Fruit fly (Drosophila melanogaster) whole organism, embryonic: ENCODE data around the gene Cyp28c1.

Experiments
- Abd-B ChIP-seq: fragments of 200-800 bp; sonication (Bioruptor generic); optimal IDR thresholded peaks from 2 replicates; lab custom pipeline; 2018; ENCODE audit warnings: missing biosample characterization, mild to moderate bottlenecking, missing genetic modification characterization, moderate library complexity
- B-H2 ChIP-seq: fragments of 200-800 bp; sonication (Bioruptor generic); optimal IDR thresholded peaks from 2 replicates; lab custom pipeline; 2018; ENCODE audit warnings: missing biosample characterization, mild to moderate bottlenecking, missing genetic modification characterization
- BtbVII ChIP-seq: fragments of 200-800 bp; sonication (Bioruptor generic); optimal IDR thresholded peaks from 3 replicates; lab custom pipeline; 2017; ENCODE audit warnings: missing biosample characterization, mild to moderate bottlenecking, missing genetic modification characterization
- CG10209 ChIP-seq: fragments of 200-800 bp; sonication (Bioruptor generic); optimal IDR thresholded peaks from 3 replicates; lab custom pipeline; 2017; ENCODE audit warnings: missing biosample characterization, mild to moderate bottlenecking, missing genetic modification characterization, missing genetic modification reagents
- CG10321 ChIP-seq: fragments of 200-800 bp; sonication (Bioruptor generic); IDR thresholded peaks from 2 replicates; pipeline ENCODE4 v1.3.6; 2022; ENCODE audit warnings: missing biosample characterization, missing genetic modification characterization
- CG11456 ChIP-seq: fragments of 200-800 bp; sonication (Bioruptor generic); IDR thresholded peaks from 3 replicates; pipeline ENCODE4 v1.3.6; 2022; ENCODE audit warnings: missing biosample characterization, missing genetic modification characterization
- CG13296 ChIP-seq: fragments of 200-800 bp; sonication (Bioruptor generic); optimal IDR thresholded peaks from 3 replicates; lab custom pipeline; 2018; ENCODE audit warnings: missing biosample characterization, mild to moderate bottlenecking, missing genetic modification characterization
- CG14014 ChIP-seq: fragments of 200-800 bp; sonication (Bioruptor generic); IDR thresholded peaks from 2 replicates; pipeline ENCODE4 v1.3.6; 2022; ENCODE audit warnings: missing biosample characterization, missing genetic modification characterization
- CG15269 ChIP-seq: fragments of 200-800 bp; sonication (Bioruptor generic); optimal IDR thresholded peaks from 2 replicates; lab custom pipeline; 2018; ENCODE audit warnings: missing biosample characterization, mild to moderate bottlenecking, missing genetic modification characterization, moderate library complexity
- CG1647 ChIP-seq: fragments of 200-800 bp; sonication (Bioruptor generic); optimal IDR thresholded peaks from 3 replicates; lab custom pipeline; 2016; ENCODE audit warnings: missing biosample characterization, missing genetic modification characterization
- CG16779 ChIP-seq: fragments of 200-800 bp; sonication (Bioruptor generic); IDR thresholded peaks from 2 replicates; pipeline ENCODE4 v1.3.6; 2022; ENCODE audit warnings: missing biosample characterization, missing genetic modification characterization
- CG17361 ChIP-seq: fragments of 200-800 bp; sonication (Bioruptor generic); IDR thresholded peaks from 3 replicates; pipeline ENCODE4 v1.3.6; 2022; ENCODE audit warnings: missing biosample characterization, missing genetic modification characterization
- CG17829 ChIP-seq: fragments of 200-800 bp; optimal IDR thresholded peaks from 2 replicates; lab custom pipeline; 2019; ENCODE audit warnings: missing biosample characterization, mild to moderate bottlenecking, missing genetic modification characterization, moderate library complexity
- CG31441 ChIP-seq: fragments of 200-800 bp; sonication (Bioruptor generic); IDR thresholded peaks from 2 replicates; pipeline ENCODE4 v1.3.6; 2022; ENCODE audit warnings: missing biosample characterization, missing genetic modification characterization
- CG32532 ChIP-seq: fragments of 200-800 bp; sonication (Bioruptor generic); IDR thresholded peaks from 2 replicates; pipeline ENCODE4 v1.3.6; 2022; ENCODE audit warnings: missing biosample characterization, missing genetic modification characterization
- CG34224 ChIP-seq: fragments of 200-800 bp; sonication (Bioruptor generic); IDR thresholded peaks from 3 replicates; pipeline ENCODE4 v1.3.6; 2022; ENCODE audit warnings: missing biosample characterization, missing genetic modification characterization; ENCODE audit not compliant: partially characterized antibody
- CG3995 ChIP-seq: fragments of 200-800 bp; sonication (Bioruptor generic); optimal IDR thresholded peaks from 3 replicates; lab custom pipeline; 2016; ENCODE audit warnings: missing biosample characterization, missing genetic modification characterization
- CG4404 ChIP-seq: fragments of 200-800 bp; sonication (Bioruptor generic); IDR thresholded peaks from 2 replicates; pipeline ENCODE4 v1.3.6; 2022; ENCODE audit warnings: missing biosample characterization, missing genetic modification characterization
- CG5180 ChIP-seq: fragments of 200-800 bp; sonication (Bioruptor generic); optimal IDR thresholded peaks from 3 replicates; lab custom pipeline; 2017; ENCODE audit warnings: missing biosample characterization, missing genetic modification characterization, mild to moderate bottlenecking, moderate library complexity, missing genetic modification reagents
- CG6175 ChIP-seq: fragments of 200-800 bp; sonication (Bioruptor generic); IDR thresholded peaks from 3 replicates; pipeline ENCODE4 v1.3.6; 2022; ENCODE audit warnings: missing biosample characterization, missing genetic modification characterization
- CG6254 ChIP-seq: fragments of 200-800 bp; sonication (Bioruptor generic); optimal IDR thresholded peaks from 3 replicates; lab custom pipeline; 2017; ENCODE audit warnings: mild to moderate bottlenecking, missing biosample characterization, missing genetic modification reagents, missing genetic modification characterization
- CG6765 ChIP-seq: fragments of 200-800 bp; sonication (Bioruptor generic); optimal IDR thresholded peaks from 3 replicates; lab custom pipeline; 2017; ENCODE audit warnings: missing biosample characterization, mild to moderate bottlenecking, missing genetic modification characterization
- CG6813 ChIP-seq: fragments of 200-800 bp; sonication (Bioruptor generic); optimal IDR thresholded peaks from 2 replicates; lab custom pipeline; 2017; ENCODE audit warnings: missing biosample characterization, missing genetic modification characterization, mild to moderate bottlenecking, moderate library complexity, missing genetic modification reagents
- CG9817 ChIP-seq: fragments of 200-800 bp; sonication (Bioruptor generic); optimal IDR thresholded peaks from 2 replicates; lab custom pipeline; 2018; ENCODE audit warnings: missing biosample characterization, mild to moderate bottlenecking, missing genetic modification characterization, moderate library complexity
- Elba2 ChIP-seq: fragments of 200-800 bp; sonication (Bioruptor generic); optimal IDR thresholded peaks from 3 replicates; lab custom pipeline; 2016; ENCODE audit warnings: missing biosample characterization, missing genetic modification characterization
- HLHmδ ChIP-seq: fragments of 200-800 bp; sonication (Bioruptor generic); optimal IDR thresholded peaks from 2 replicates; lab custom pipeline; 2018; ENCODE audit warnings: missing biosample characterization, mild to moderate bottlenecking, missing genetic modification characterization, moderate library complexity
- Lhr ChIP-seq: fragments of 200-800 bp; sonication (Bioruptor generic); optimal IDR thresholded peaks from 3 replicates; lab custom pipeline; 2017; ENCODE audit warnings: mild to moderate bottlenecking, missing biosample characterization, missing genetic modification reagents, missing genetic modification characterization
- Mrtf ChIP-seq: fragments of 200-800 bp; sonication (Bioruptor generic); IDR thresholded peaks from 3 replicates; pipeline ENCODE4 v1.3.6; 2022; ENCODE audit warnings: missing biosample characterization, missing genetic modification characterization
- Oaz ChIP-seq: fragments of 200-800 bp; sonication (Bioruptor generic); IDR thresholded peaks from 2 replicates; pipeline ENCODE4 v1.3.6; 2022; ENCODE audit warnings: missing biosample characterization, missing genetic modification characterization
- bbx ChIP-seq: fragments of 200-800 bp; sonication (Bioruptor generic); IDR thresholded peaks from 2 replicates; pipeline ENCODE4 v1.3.6; 2022; ENCODE audit warnings: missing biosample characterization, missing genetic modification characterization; ENCODE audit not compliant: partially characterized antibody
- croc ChIP-seq: fragments of 200-800 bp; sonication (Bioruptor generic); conservative IDR thresholded peaks from 3 replicates; pipeline ENCODE4 v1.3.6; 2022; ENCODE audit warnings: missing biosample characterization, missing genetic modification characterization
- dpn ChIP-seq, 2 experiments: fragments of 200-800 bp; sonication (Bioruptor generic); optimal IDR thresholded peaks; 3 replicates each; lab custom pipeline; 2016; ENCODE audit warnings: missing biosample characterization in 2 of 2, missing genetic modification characterization in 2 of 2
- dysf ChIP-seq: fragments of 200-800 bp; sonication (Bioruptor generic); IDR thresholded peaks from 3 replicates; pipeline ENCODE4 v1.3.6; 2022; ENCODE audit warnings: missing biosample characterization, missing genetic modification characterization
- eyg ChIP-seq: fragments of 200-800 bp; sonication (Bioruptor generic); optimal IDR thresholded peaks from 3 replicates; lab custom pipeline; 2016; ENCODE audit warnings: missing biosample characterization, missing genetic modification characterization
- gfzf ChIP-seq: fragments of 200-800 bp; sonication (Bioruptor generic); optimal IDR thresholded peaks from 2 replicates; lab custom pipeline; 2016; ENCODE audit warnings: missing biosample characterization, mild to moderate bottlenecking, missing genetic modification characterization, moderate library complexity
- hkb ChIP-seq, 2 experiments: fragments of 200-800 bp in 1 of 2; fragments of >200 bp in 1 of 2; sonication (Bioruptor generic) in 1 of 2; IDR thresholded peaks in 1 of 2; optimal IDR thresholded peaks in 1 of 2; 2 replicates each; pipeline versions ENCODE4 v1.3.6 to Lab custom; 2017 to 2022; ENCODE audit warnings: missing biosample characterization in 1 of 2, missing genetic modification characterization in 1 of 2
- jing ChIP-seq: fragments of 200-800 bp; sonication (Bioruptor generic); optimal IDR thresholded peaks from 2 replicates; lab custom pipeline; 2018; ENCODE audit warnings: missing biosample characterization, mild to moderate bottlenecking, missing genetic modification characterization
- nerfin-1 ChIP-seq: fragments of 200-800 bp; sonication (Bioruptor generic); optimal IDR thresholded peaks from 3 replicates; lab custom pipeline; 2019; ENCODE audit warnings: missing biosample characterization, mild to moderate bottlenecking, missing genetic modification characterization, moderate library complexity
- oc ChIP-seq: fragments of 200-800 bp; sonication (Bioruptor generic); optimal IDR thresholded peaks from 2 replicates; lab custom pipeline; 2018; ENCODE audit warnings: missing biosample characterization, mild to moderate bottlenecking, missing genetic modification characterization, moderate library complexity
- pan ChIP-seq, 4 experiments: fragments of >200 bp in 3 of 4; fragments of 200-800 bp in 1 of 4; sonication (Bioruptor generic) in 1 of 4; optimal IDR thresholded peaks in 3 of 4; IDR thresholded peaks in 1 of 4; 2 replicates each; pipeline versions ENCODE4 v1.3.6 to Lab custom; 2017 to 2022; ENCODE audit warnings: missing biosample characterization in 2 of 4, missing genetic modification characterization in 2 of 4, mixed read lengths in 1 of 4
- peb ChIP-seq: fragments of 200-800 bp; sonication (Bioruptor generic); IDR thresholded peaks from 2 replicates; pipeline ENCODE4 v1.3.6; 2022; ENCODE audit warnings: missing biosample characterization, missing genetic modification characterization
- pfk ChIP-seq: fragments of 200-800 bp; sonication (Bioruptor generic); optimal IDR thresholded peaks from 2 replicates; lab custom pipeline; 2018; ENCODE audit warnings: missing biosample characterization, mild to moderate bottlenecking, missing genetic modification characterization, moderate library complexity
- pita ChIP-seq: fragments of 200-800 bp; sonication (Bioruptor generic); optimal IDR thresholded peaks from 2 replicates; lab custom pipeline; 2017; ENCODE audit warnings: missing biosample characterization, mild to moderate bottlenecking, missing genetic modification characterization
- scrt ChIP-seq: fragments of 200-800 bp; sonication (Bioruptor generic); optimal IDR thresholded peaks from 2 replicates; lab custom pipeline; 2018; ENCODE audit warnings: missing biosample characterization, mild to moderate bottlenecking, missing genetic modification characterization, moderate library complexity
- tna ChIP-seq: fragments of 200-800 bp; sonication (Bioruptor generic); IDR thresholded peaks from 2 replicates; pipeline ENCODE4 v1.3.6; 2022; ENCODE audit warnings: missing biosample characterization, missing genetic modification characterization; ENCODE audit not compliant: partially characterized antibody
- trem ChIP-seq: fragments of 200-800 bp; optimal IDR thresholded peaks from 3 replicates; lab custom pipeline; 2019; ENCODE audit warnings: missing biosample characterization, mild to moderate bottlenecking, missing genetic modification characterization, moderate library complexity
- trh ChIP-seq: fragments of 200-800 bp; sonication (Bioruptor generic); optimal IDR thresholded peaks from 2 replicates; lab custom pipeline; 2016; ENCODE audit warnings: missing biosample characterization, missing genetic modification characterization
- wdn ChIP-seq: fragments of 200-800 bp; sonication (Bioruptor generic); IDR thresholded peaks from 2 replicates; pipeline ENCODE4 v1.3.6; 2022; ENCODE audit warnings: missing biosample characterization, missing genetic modification characterization

Gene Cyp28c1

dm6 chrX:11848507-11849264 lies 9.3 kb downstream of the Cyp28c1 start (continued):
- TF ChIP-seq trem (tag; lab: Kevin White, UChicago) (no peak), pfk (GFP tag; lab: Kevin White, UChicago) (no peak), CG6175 (GFP tag; lab: Robert Waterston, UW) (no peak), dysf (peak; percentile 46; the same call in 1 of the 3 replicates), pan (optimal IDR thresholded peaks at IDR 0.05; lab: Kevin White, UChicago) (no peak), pan (GFP tag; optimal IDR thresholded peaks at IDR 0.05 in 1 of 2, IDR thresholded peaks at IDR 0.05 in 1 of 2) (peak in 1 of 2 experiments; percentile 52), tna (GFP tag; lab: Robert Waterston, UW) (no peak), Mrtf (GFP tag; lab: Robert Waterston, UW) (no peak), BtbVII (GFP tag; lab: Kevin White, UChicago) (no peak), CG16779 (GFP tag; lab: Robert Waterston, UW) (no peak), CG10321 (GFP tag; lab: Robert Waterston, UW) (no peak), dpn (GFP tag; optimal IDR thresholded peaks at IDR 0.05; lab: Kevin White, UChicago) (peak in 1 of 2 experiments; percentile 27), CG5180 (GFP tag; lab: Kevin White, UChicago) (peak; percentile 2), Oaz (GFP tag; lab: Robert Waterston, UW) (peak; percentile 35; the same call in 1 of the 2 replicates), CG13296 (peak; percentile 23), hkb (optimal IDR thresholded peaks at IDR 0.05; lab: Kevin White, UChicago) (no peak), hkb (GFP tag; IDR thresholded peaks at IDR 0.05; lab: Robert Waterston, UW) (peak; percentile 70), gfzf (GFP tag; lab: Kevin White, UChicago) (no peak), CG14014 (GFP tag; lab: Robert Waterston, UW) (no peak), HLHmδ (GFP tag; lab: Kevin White, UChicago) (no peak), CG31441 (GFP tag; lab: Robert Waterston, UW) (peak; percentile 77), CG34224 (no peak), CG17361 (GFP tag; lab: Robert Waterston, UW) (peak; percentile 54; the same call in 2 of the 3 replicates), CG6254 (GFP tag; lab: Kevin White, UChicago) (no peak), pita (no peak), CG9817 (tag; lab: Kevin White, UChicago) (peak; percentile 10), scrt (peak; percentile 31), wdn (GFP tag; lab: Robert Waterston, UW) (no peak), nerfin-1 (peak; percentile 13), CG10209 (GFP tag; lab: Kevin White, UChicago) (peak; percentile 41), B-H2 (GFP tag; lab: Kevin White, UChicago) (no peak), CG3995 (GFP tag; lab: Kevin White, UChicago) (no peak), CG15269 (peak; percentile 74), trh (GFP tag; lab: Kevin White, UChicago) (no peak), Lhr (no peak), CG11456 (no peak), peb (GFP tag; lab: Robert Waterston, UW) (no peak), Abd-B (GFP tag; lab: Kevin White, UChicago) (no peak), eyg (GFP tag; lab: Kevin White, UChicago) (no peak), CG1647 (GFP tag; lab: Kevin White, UChicago) (no peak), CG6765 (GFP tag; lab: Kevin White, UChicago) (no peak), CG32532 (GFP tag; lab: Robert Waterston, UW) (0 out of 2 replicates have a peak, but pooled peaks have one; percentile 8), croc (GFP tag; lab: Robert Waterston, UW) (no peak), bbx (GFP tag; lab: Robert Waterston, UW) (no peak), CG17829 (tag; lab: Kevin White, UChicago) (peak; percentile 34), oc (tag; lab: Kevin White, UChicago) (peak; percentile 41), Elba2 (GFP tag; lab: Kevin White, UChicago) (no peak), jing (no peak), CG6813 (GFP tag; lab: Kevin White, UChicago) (no peak), CG4404 (GFP tag; lab: Robert Waterston, UW) (no peak)
